Fruit fly (Drosophila melanogaster) whole organism, pupa: Measurements from ENCODE around the gene CG17141.

Experiments
- CG8301 ChIP-seq: fragments of 200-800 bp; sonication (Bioruptor generic); optimal IDR thresholded peaks from 2 replicates; lab custom pipeline; 2018; ENCODE audit warnings: missing biosample characterization, mild to moderate bottlenecking, missing genetic modification characterization
- CG9948 ChIP-seq: fragments of 200-800 bp; sonication (Bioruptor generic); optimal IDR thresholded peaks from 2 replicates; lab custom pipeline; 2018; ENCODE audit warnings: missing biosample characterization, mild to moderate bottlenecking, missing genetic modification characterization, moderate library complexity
- Pif1A ChIP-seq: fragments of 200-800 bp; sonication (Bioruptor generic); optimal IDR thresholded peaks from 3 replicates; lab custom pipeline; 2016; ENCODE audit warnings: missing biosample characterization, missing genetic modification characterization
- fd96Ca ChIP-seq: fragments of 200-800 bp; sonication (Bioruptor generic); IDR thresholded peaks from 3 replicates; pipeline ENCODE4 v1.3.6; 2022; ENCODE audit warnings: missing biosample characterization, missing genetic modification characterization
- gl ChIP-seq: fragments of 200-800 bp; sonication (Bioruptor generic); optimal IDR thresholded peaks from 2 replicates; lab custom pipeline; 2018; ENCODE audit warnings: missing biosample characterization, mild to moderate bottlenecking, missing genetic modification characterization
- rn ChIP-seq: fragments of 200-800 bp; sonication (Bioruptor generic); IDR thresholded peaks from 2 replicates; pipeline ENCODE4 v1.3.6; 2022; ENCODE audit warnings: missing biosample characterization, missing genetic modification characterization

dm6 chr3R:22751111-22751510, 3.7 kb upstream of the CG17141 start:
- TF ChIP-seq Pif1A (GFP tag; lab: Kevin White, UChicago) = peak; percentile 5
- peak; percentile 17 for TF ChIP-seq CG8301
- peak; percentile 76 for TF ChIP-seq fd96Ca
- no peak for TF ChIP-seq gl (tag; lab: Kevin White, UChicago)
- no peak for TF ChIP-seq rn
- no peak for TF ChIP-seq CG9948 (tag; lab: Kevin White, UChicago)
